Fruit fly (Drosophila melanogaster) whole organism, embryonic: ENCODE data around the gene CG43902.

Experiments used
- Atf6 ChIP-seq: fragments of 200-800 bp; sonication (Bioruptor generic); IDR thresholded peaks from 2 replicates; pipeline ENCODE4 v1.3.6; 2022; ENCODE audit warnings: missing biosample characterization, missing genetic modification characterization
- CG10979 ChIP-seq: fragments of 200-800 bp; sonication (Bioruptor generic); optimal IDR thresholded peaks from 2 replicates; lab custom pipeline; 2018; ENCODE audit warnings: missing biosample characterization, mild to moderate bottlenecking, missing genetic modification characterization, moderate library complexity
- CG11093 ChIP-seq: fragments of 200-800 bp; sonication (Bioruptor generic); IDR thresholded peaks from 3 replicates; pipeline ENCODE4 v1.3.6; 2022; ENCODE audit warnings: missing biosample characterization, missing genetic modification characterization
- CG12155 ChIP-seq: fragments of 200-800 bp; sonication (Bioruptor generic); optimal IDR thresholded peaks from 3 replicates; lab custom pipeline; 2016; ENCODE audit warnings: missing biosample characterization, missing genetic modification characterization
- CG13894 ChIP-seq: fragments of 200-800 bp; sonication (Bioruptor generic); optimal IDR thresholded peaks from 3 replicates; lab custom pipeline; 2018; ENCODE audit warnings: missing biosample characterization, mild to moderate bottlenecking, missing genetic modification characterization, moderate library complexity
- CG14667 ChIP-seq: fragments of 200-800 bp; sonication (Bioruptor generic); IDR thresholded peaks from 2 replicates; pipeline ENCODE4 v1.3.6; 2022; ENCODE audit warnings: missing biosample characterization, missing genetic modification characterization
- CG1529 ChIP-seq: fragments of 200-800 bp; sonication (Bioruptor generic); optimal IDR thresholded peaks from 3 replicates; lab custom pipeline; 2018; ENCODE audit warnings: missing biosample characterization, missing genetic modification characterization
- CG15479 ChIP-seq: fragments of 200-800 bp; sonication (Bioruptor generic); optimal IDR thresholded peaks from 3 replicates; lab custom pipeline; 2019; ENCODE audit warnings: missing biosample characterization, mild to moderate bottlenecking, missing genetic modification characterization, moderate library complexity
- CG15696 ChIP-seq: fragments of 200-800 bp; sonication (Bioruptor generic); optimal IDR thresholded peaks from 2 replicates; lab custom pipeline; 2019; ENCODE audit warnings: missing biosample characterization, mild to moderate bottlenecking, missing genetic modification characterization, moderate library complexity
- CG16813 ChIP-seq: fragments of 200-800 bp; sonication (Bioruptor generic); IDR thresholded peaks from 3 replicates; pipeline ENCODE4 v1.3.6; 2022; ENCODE audit warnings: missing biosample characterization, missing genetic modification characterization; ENCODE audit not compliant: partially characterized antibody
- CG17328 ChIP-seq: fragments of 200-800 bp; sonication (Bioruptor generic); IDR thresholded peaks from 2 replicates; pipeline ENCODE4 v1.3.6; 2022; ENCODE audit warnings: missing biosample characterization, missing genetic modification characterization
- CG18476 ChIP-seq: fragments of 200-800 bp; sonication (Bioruptor generic); optimal IDR thresholded peaks from 2 replicates; lab custom pipeline; 2016; ENCODE audit warnings: missing biosample characterization, mild to moderate bottlenecking, missing genetic modification characterization
- CG2120 ChIP-seq: fragments of 200-800 bp; sonication (Bioruptor generic); optimal IDR thresholded peaks from 3 replicates; lab custom pipeline; 2016; ENCODE audit warnings: missing biosample characterization, missing genetic modification characterization
- CG2712 ChIP-seq: fragments of 200-800 bp; optimal IDR thresholded peaks from 3 replicates; lab custom pipeline; 2019; ENCODE audit warnings: missing biosample characterization, mild to moderate bottlenecking, missing genetic modification characterization, moderate library complexity
- CG31224 ChIP-seq: fragments of 200-800 bp; sonication (Bioruptor generic); IDR thresholded peaks from 2 replicates; pipeline ENCODE4 v1.3.6; 2022; ENCODE audit warnings: missing biosample characterization, missing genetic modification characterization
- CG6765 ChIP-seq: fragments of 200-800 bp; sonication (Bioruptor generic); optimal IDR thresholded peaks from 3 replicates; lab custom pipeline; 2017; ENCODE audit warnings: missing biosample characterization, mild to moderate bottlenecking, missing genetic modification characterization
- CG7271 ChIP-seq: fragments of 200-800 bp; sonication (Bioruptor generic); optimal IDR thresholded peaks from 2 replicates; lab custom pipeline; 2018; ENCODE audit warnings: missing biosample characterization, mild to moderate bottlenecking, missing genetic modification characterization, moderate library complexity
- CG7372 ChIP-seq: fragments of 200-800 bp; sonication (Bioruptor generic); IDR thresholded peaks from 2 replicates; pipeline ENCODE4 v1.3.6; 2022; ENCODE audit warnings: missing biosample characterization, missing genetic modification characterization
- CG8089 ChIP-seq: fragments of 200-800 bp; sonication (Bioruptor generic); optimal IDR thresholded peaks from 3 replicates; lab custom pipeline; 2016; ENCODE audit warnings: missing biosample characterization, missing genetic modification characterization
- Camta ChIP-seq: fragments of 200-800 bp; sonication (Bioruptor generic); optimal IDR thresholded peaks from 2 replicates; lab custom pipeline; 2016; ENCODE audit warnings: missing biosample characterization, missing genetic modification characterization
- Dad ChIP-seq: fragments of 200-800 bp; sonication (Bioruptor generic); optimal IDR thresholded peaks from 3 replicates; lab custom pipeline; 2016; ENCODE audit warnings: missing biosample characterization, missing genetic modification characterization
- Dip3 ChIP-seq: fragments of 200-800 bp; sonication (Bioruptor generic); optimal IDR thresholded peaks from 3 replicates; lab custom pipeline; 2016; ENCODE audit warnings: missing biosample characterization, missing genetic modification characterization
- Ets65A ChIP-seq: fragments of 200-800 bp; sonication (Bioruptor generic); peaks from one replicate; lab custom pipeline; 2016; ENCODE audit warnings: missing biosample characterization, missing genetic modification characterization
- Fer2 ChIP-seq: fragments of 200-800 bp; sonication (Bioruptor generic); optimal IDR thresholded peaks from 2 replicates; lab custom pipeline; 2018; ENCODE audit warnings: missing biosample characterization, mild to moderate bottlenecking, missing genetic modification characterization, moderate library complexity
- Lhr ChIP-seq: fragments of 200-800 bp; sonication (Bioruptor generic); optimal IDR thresholded peaks from 3 replicates; lab custom pipeline; 2017; ENCODE audit warnings: mild to moderate bottlenecking, missing biosample characterization, missing genetic modification reagents, missing genetic modification characterization
- Max ChIP-seq: fragments of 200-800 bp; sonication (Bioruptor generic); optimal IDR thresholded peaks from 2 replicates; lab custom pipeline; 2016; ENCODE audit warnings: missing biosample characterization, mild to moderate bottlenecking, missing genetic modification characterization
- NC2α ChIP-seq: fragments of 200-800 bp; sonication (Bioruptor generic); optimal IDR thresholded peaks from 2 replicates; lab custom pipeline; 2016; ENCODE audit warnings: missing biosample characterization, missing genetic modification characterization
- Neu2 ChIP-seq: fragments of 200-800 bp; sonication (Bioruptor generic); optimal IDR thresholded peaks from 3 replicates; lab custom pipeline; 2016; ENCODE audit warnings: missing biosample characterization, missing genetic modification characterization, borderline replicate concordance
- Rfx ChIP-seq: fragments of 200-800 bp; sonication (Bioruptor generic); IDR thresholded peaks from 2 replicates; pipeline ENCODE4 v1.3.6; 2022; ENCODE audit warnings: missing biosample characterization, missing genetic modification characterization
- Sox100B ChIP-seq: fragments of 200-800 bp; sonication (Bioruptor generic); optimal IDR thresholded peaks from 3 replicates; lab custom pipeline; 2018; ENCODE audit warnings: missing biosample characterization, mild to moderate bottlenecking, missing genetic modification characterization
- Sry-β ChIP-seq: fragments of 200-800 bp; sonication (Bioruptor generic); optimal IDR thresholded peaks from 2 replicates; lab custom pipeline; 2018; ENCODE audit warnings: missing biosample characterization, mild to moderate bottlenecking, missing genetic modification characterization, moderate library complexity
- Usf ChIP-seq: fragments of 200-800 bp; sonication (Bioruptor generic); optimal IDR thresholded peaks from 2 replicates; lab custom pipeline; 2017; ENCODE audit warnings: missing genotype, missing biosample characterization, missing genetic modification characterization
- aop ChIP-seq: fragments of 200-800 bp; sonication (Bioruptor generic); IDR thresholded peaks from 2 replicates; pipeline ENCODE4 v1.3.6; 2022; ENCODE audit warnings: missing biosample characterization, missing genetic modification characterization
- ash1 ChIP-seq: fragments of 200-800 bp; sonication (Bioruptor generic); optimal IDR thresholded peaks from 2 replicates; lab custom pipeline; 2018; ENCODE audit warnings: missing biosample characterization, mild to moderate bottlenecking, missing genetic modification characterization
- bowl ChIP-seq: fragments of 200-800 bp; sonication (Bioruptor generic); IDR thresholded peaks from 2 replicates; pipeline ENCODE4 v1.3.6; 2022; ENCODE audit warnings: missing biosample characterization, missing genetic modification characterization
- br ChIP-seq: fragments of >200 bp; optimal IDR thresholded peaks from 2 replicates; lab custom pipeline; 2017
- cas ChIP-seq: fragments of 200-800 bp; sonication (Bioruptor generic); IDR thresholded peaks from 2 replicates; pipeline ENCODE4 v1.3.6; 2022; ENCODE audit warnings: missing biosample characterization, missing genetic modification characterization
- fu2 ChIP-seq: fragments of 200-800 bp; sonication (Bioruptor generic); optimal IDR thresholded peaks from 2 replicates; lab custom pipeline; 2016; ENCODE audit warnings: missing biosample characterization, missing genetic modification characterization
- gsb-n ChIP-seq: fragments of 200-800 bp; sonication (Bioruptor generic); optimal IDR thresholded peaks from 3 replicates; lab custom pipeline; 2018; ENCODE audit warnings: missing biosample characterization, mild to moderate bottlenecking, missing genetic modification characterization
- jumu ChIP-seq: fragments of 200-800 bp; sonication (Bioruptor generic); optimal IDR thresholded peaks from 3 replicates; lab custom pipeline; 2016; ENCODE audit warnings: missing biosample characterization, missing genetic modification characterization
- lab ChIP-seq: fragments of 200-800 bp; sonication (Bioruptor generic); optimal IDR thresholded peaks from 3 replicates; lab custom pipeline; 2017; ENCODE audit warnings: missing biosample characterization, missing genetic modification characterization, mild to moderate bottlenecking, moderate library complexity, missing genetic modification reagents
- nmo ChIP-seq: fragments of 200-800 bp; sonication (Bioruptor generic); optimal IDR thresholded peaks from 2 replicates; lab custom pipeline; 2018; ENCODE audit warnings: missing biosample characterization, mild to moderate bottlenecking, missing genetic modification characterization, moderate library complexity
- pb ChIP-seq: fragments of 200-800 bp; sonication (Bioruptor generic); optimal IDR thresholded peaks from 3 replicates; lab custom pipeline; 2016; ENCODE audit warnings: missing biosample characterization, missing genetic modification characterization
- pnt ChIP-seq: fragments of 200-800 bp; sonication (Bioruptor generic); optimal IDR thresholded peaks from 3 replicates; lab custom pipeline; 2016; ENCODE audit warnings: missing biosample characterization, missing genetic modification characterization
- repo ChIP-seq: fragments of 200-800 bp; sonication (Bioruptor generic); optimal IDR thresholded peaks from 2 replicates; lab custom pipeline; 2016; ENCODE audit warnings: missing biosample characterization, missing genetic modification characterization
- schlank ChIP-seq: fragments of 200-800 bp; sonication (Bioruptor generic); optimal IDR thresholded peaks from 2 replicates; lab custom pipeline; 2018; ENCODE audit warnings: missing biosample characterization, mild to moderate bottlenecking, missing genetic modification characterization
- sima ChIP-seq: fragments of 200-800 bp; sonication (Bioruptor generic); optimal IDR thresholded peaks from 2 replicates; lab custom pipeline; 2016; ENCODE audit warnings: missing biosample characterization, missing genetic modification characterization
- sna ChIP-seq: fragments of 200-800 bp; sonication (Bioruptor generic); IDR thresholded peaks from 2 replicates; pipeline ENCODE4 v1.3.6; 2022; ENCODE audit warnings: missing biosample characterization, missing genetic modification characterization; ENCODE audit not compliant: partially characterized antibody
- sob ChIP-seq: fragments of 200-800 bp; sonication (Bioruptor generic); IDR thresholded peaks from 2 replicates; pipeline ENCODE4 v1.3.6; 2022; ENCODE audit warnings: missing biosample characterization, missing genetic modification characterization
- toy ChIP-seq: fragments of 200-800 bp; sonication (Bioruptor generic); IDR thresholded peaks from 2 replicates; pipeline ENCODE4 v1.3.6; 2022; ENCODE audit warnings: missing biosample characterization, missing genetic modification characterization
- tup ChIP-seq: fragments of 200-800 bp; sonication (Bioruptor generic); optimal IDR thresholded peaks from 2 replicates; lab custom pipeline; 2016; ENCODE audit warnings: missing biosample characterization, mild to moderate bottlenecking, missing genetic modification characterization, moderate library complexity
- unc-4 ChIP-seq: fragments of 200-800 bp; sonication (Bioruptor generic); IDR thresholded peaks from 2 replicates; pipeline ENCODE4 v1.3.6; 2022; ENCODE audit warnings: missing biosample characterization, missing genetic modification characterization; ENCODE audit not compliant: partially characterized antibody

The CG43902 gene

dm6 chrX:10232497-10232896, 74.3 kb downstream of the CG43902 start (continued):
- TF ChIP-seq Rfx: peak; percentile 74
- TF ChIP-seq unc-4 (GFP tag; lab: Robert Waterston, UW): no peak
- no peak for TF ChIP-seq gsb-n (tag; lab: Kevin White, UChicago)
- peak; percentile 36; the same call in 1 of the 2 replicates for TF ChIP-seq bowl (GFP tag; lab: Robert Waterston, UW)
- no peak for TF ChIP-seq Fer2 (tag; lab: Kevin White, UChicago)
- TF ChIP-seq Lhr: peak; percentile 6
- peak; percentile 7 for TF ChIP-seq pnt
- peak; percentile 51; the same call in 1 of the 2 replicates for TF ChIP-seq CG31224 (GFP tag; lab: Robert Waterston, UW)
- TF ChIP-seq pb (GFP tag; lab: Kevin White, UChicago): no peak
- 0 out of 3 replicates have a peak, but pooled peaks have one; percentile 34 for TF ChIP-seq CG11093
- TF ChIP-seq CG8089 (GFP tag; lab: Kevin White, UChicago): no peak
- TF ChIP-seq CG17328 (GFP tag; lab: Robert Waterston, UW): peak; percentile 54
- TF ChIP-seq CG7372 (GFP tag; lab: Robert Waterston, UW): peak; percentile 30; the same call in 1 of the 2 replicates
- TF ChIP-seq br (lab: Kevin White, UChicago): no peak
- TF ChIP-seq Ets65A: peak; percentile 80
- TF ChIP-seq repo (GFP tag; lab: Kevin White, UChicago): no peak
- TF ChIP-seq cas: no peak
- TF ChIP-seq Dip3 (GFP tag; lab: Kevin White, UChicago): peak; percentile 36
- TF ChIP-seq NC2α: no peak
- TF ChIP-seq nmo (GFP tag; lab: Kevin White, UChicago): peak; percentile 72
- TF ChIP-seq sna (GFP tag; lab: Robert Waterston, UW): no peak
- TF ChIP-seq CG12155: peak; percentile 52
- TF ChIP-seq Sox100B (GFP tag; lab: Kevin White, UChicago): peak; percentile 80
- TF ChIP-seq lab: peak; percentile 40
- no peak for TF ChIP-seq sob
- TF ChIP-seq CG16813: no peak
- no peak for TF ChIP-seq CG13894
- peak; percentile 62 for TF ChIP-seq CG10979 (tag; lab: Kevin White, UChicago)
- no peak for TF ChIP-seq toy (GFP tag; lab: Robert Waterston, UW)
- TF ChIP-seq aop: no peak
- TF ChIP-seq CG15696 (tag; lab: Kevin White, UChicago): no peak
- no peak for TF ChIP-seq Sry-β (GFP tag; lab: Kevin White, UChicago)
- no peak for TF ChIP-seq ash1 (GFP tag; lab: Kevin White, UChicago)
- peak; percentile 38 for TF ChIP-seq CG6765 (GFP tag; lab: Kevin White, UChicago)
- TF ChIP-seq CG1529: peak; percentile 69
- TF ChIP-seq fu2 (GFP tag; lab: Kevin White, UChicago): peak; percentile 45
- no peak for TF ChIP-seq tup (GFP tag; lab: Kevin White, UChicago)
- peak; percentile 82 for TF ChIP-seq CG2712 (tag; lab: Kevin White, UChicago)
- TF ChIP-seq schlank (tag; lab: Kevin White, UChicago): peak; percentile 24
- no peak for TF ChIP-seq Dad (GFP tag; lab: Kevin White, UChicago)
- TF ChIP-seq CG15479 (GFP tag; lab: Kevin White, UChicago): no peak
- no peak for TF ChIP-seq CG7271 (tag; lab: Kevin White, UChicago)
- no peak for TF ChIP-seq Neu2 (GFP tag; lab: Kevin White, UChicago)
- 0 out of 2 replicates have a peak, but pooled peaks have one; percentile 14 for TF ChIP-seq CG14667
- TF ChIP-seq jumu (GFP tag; lab: Kevin White, UChicago): peak; percentile 28
- TF ChIP-seq Max (GFP tag; lab: Kevin White, UChicago): peak; percentile 24
- peak; percentile 5 for TF ChIP-seq CG18476 (GFP tag; lab: Kevin White, UChicago)
- TF ChIP-seq Atf6: peak; percentile 50; the same call in 1 of the 2 replicates
- TF ChIP-seq Camta: peak; percentile 39
- TF ChIP-seq sima (GFP tag; lab: Kevin White, UChicago): peak; percentile 28
- peak; percentile 77 for TF ChIP-seq CG2120 (GFP tag; lab: Kevin White, UChicago)
- TF ChIP-seq Usf: peak; percentile 45
